Worm (Caenorhabditis elegans): ENCODE data around the gene Y66D12A.1.

Gene Y66D12A.1

DNA sequence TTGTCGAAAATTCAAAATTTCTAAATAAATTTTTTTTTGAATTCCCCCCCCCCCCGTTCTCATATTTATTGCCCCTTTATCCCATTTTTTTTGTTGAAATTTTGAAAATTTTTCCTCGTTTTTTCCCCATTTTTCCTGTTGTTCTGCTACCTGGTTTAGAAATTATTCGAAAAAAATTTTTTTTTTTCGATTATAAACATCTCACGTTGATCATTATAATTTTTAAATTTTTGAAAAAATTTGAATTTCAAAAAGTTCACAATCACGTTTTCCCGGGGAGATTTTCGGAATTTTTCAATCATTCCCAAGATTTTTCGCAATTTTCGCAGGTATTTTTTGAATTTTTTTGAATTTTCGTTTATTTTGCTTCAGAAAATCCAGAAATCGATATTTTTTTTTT lies 19.1 kb upstream of the Y66D12A.1 start, which contains the start of gene Y66D12A.3:
Gene Y66D12A.3, plus strand, starts transcription at position 301 of the 400 bp plus-strand sequence.
- TF ChIP-seq nhr-76 (tag; optimal IDR thresholded peaks at IDR 0.05) (no peak), pha-4 (tag; optimal IDR thresholded peaks at IDR 0.05) (no peak), mdl-1 (tag; optimal IDR thresholded peaks at IDR 0.05) (no peak), ceh-9 (tag; optimal IDR thresholded peaks at IDR 0.05) (no peak), snpc-4 (tag; optimal IDR thresholded peaks at IDR 0.05) (no peak), nhr-11 (tag; optimal IDR thresholded peaks at IDR 0.05) (no peak), nhr-237 (tag; optimal IDR thresholded peaks at IDR 0.05) (no peak), ztf-11 (tag; optimal IDR thresholded peaks at IDR 0.05) (no peak), zag-1 (tag; optimal IDR thresholded peaks at IDR 0.05) (no peak), egl-27 (tag; optimal IDR thresholded peaks at IDR 0.05) (no peak), nhr-25 (tag; optimal IDR thresholded peaks at IDR 0.05) (no peak), tbx-2 (tag; optimal IDR thresholded peaks at IDR 0.05) (no peak), unc-39 (tag; optimal IDR thresholded peaks at IDR 0.05) (no peak), nhr-67 (tag; optimal IDR thresholded peaks at IDR 0.05) (no peak), lin-39 (tag; optimal IDR thresholded peaks at IDR 0.05) (no peak), aly-2 (tag; optimal IDR thresholded peaks at IDR 0.05) (no peak), ama-1 (optimal IDR thresholded peaks at IDR 0.05) (no peak), nfya-1 (tag; optimal IDR thresholded peaks at IDR 0.05; ENCODE audit: insufficient read depth) (no peak)

- no peak for TF ChIP-seq skn-1 (tag; optimal IDR thresholded peaks at IDR 0.05)
- peak; percentile 65 for TF ChIP-seq nfya-1 (tag; optimal IDR thresholded peaks at IDR 0.05; ENCODE audit: insufficient read depth)
These were observed 18.7 kb upstream of the Y66D12A.1 start for ce11 chrIII:11589311-11589710.

DNA sequence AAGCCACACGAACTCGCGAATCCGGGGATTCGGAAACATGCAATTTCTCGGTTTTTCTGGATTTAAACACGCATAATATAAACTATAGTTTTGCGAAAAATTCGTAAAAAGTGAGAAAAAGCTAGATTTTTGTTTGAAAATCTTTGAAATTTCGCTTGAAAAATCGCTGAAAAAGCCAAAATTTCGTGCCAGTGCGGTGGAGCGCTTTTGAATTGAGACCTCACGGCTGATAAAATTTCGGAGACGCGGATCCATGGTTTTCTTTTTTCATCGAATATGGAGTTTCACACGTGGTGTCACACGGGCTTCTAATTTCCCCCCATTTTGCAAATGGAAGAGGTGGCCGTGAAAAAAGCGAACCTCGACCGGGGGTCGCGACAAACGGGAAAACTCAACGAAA lies 17.7 kb upstream of the Y66D12A.1 start:
- TF ChIP-seq nhr-77 (tag; optimal IDR thresholded peaks at IDR 0.05) (no peak), unc-39 (tag; optimal IDR thresholded peaks at IDR 0.05) (no peak), nhr-67 (tag; optimal IDR thresholded peaks at IDR 0.05) (no peak), tbx-2 (tag; optimal IDR thresholded peaks at IDR 0.05) (no peak), nhr-23 (tag; optimal IDR thresholded peaks at IDR 0.05) (no peak), mdl-1 (tag; optimal IDR thresholded peaks at IDR 0.05) (no peak), nhr-25 (tag; optimal IDR thresholded peaks at IDR 0.05) (no peak), nhr-76 (tag; optimal IDR thresholded peaks at IDR 0.05) (no peak), egl-27 (tag; optimal IDR thresholded peaks at IDR 0.05) (no peak), nfya-1 (tag; optimal IDR thresholded peaks at IDR 0.05; ENCODE audit: insufficient read depth) (no peak), ztf-4 (tag; optimal IDR thresholded peaks at IDR 0.05) (no peak), ceh-16 (tag; optimal IDR thresholded peaks at IDR 0.05) (no peak), ama-1 (optimal IDR thresholded peaks at IDR 0.05) (no peak), lsy-12 (tag; optimal IDR thresholded peaks at IDR 0.05) (no peak), R02D3.7 (tag; optimal IDR thresholded peaks at IDR 0.05) (no peak), daf-12 (tag; optimal IDR thresholded peaks at IDR 0.05) (no peak)

ce11 chrIII:11592096-11592495 lies 15.9 kb upstream of the Y66D12A.1 start:
- no peak for TF ChIP-seq nhr-12 (tag; optimal IDR thresholded peaks at IDR 0.05)
- peak; percentile 83 for TF ChIP-seq ceh-28 (tag; optimal IDR thresholded peaks at IDR 0.05)
- TF ChIP-seq ztf-4 (tag; optimal IDR thresholded peaks at IDR 0.05) = no peak

- TF ChIP-seq ceh-9 (tag; optimal IDR thresholded peaks at IDR 0.05) (no peak), fkh-10 (GFP tag; optimal IDR thresholded peaks at IDR 0.05) (no peak), unc-39 (tag; optimal IDR thresholded peaks at IDR 0.05) (no peak), sea-2 (GFP tag; optimal IDR thresholded peaks at IDR 0.05) (no peak), lin-39 (tag; optimal IDR thresholded peaks at IDR 0.05) (no peak), tbx-2 (tag; optimal IDR thresholded peaks at IDR 0.05) (no peak), R02D3.7 (tag; optimal IDR thresholded peaks at IDR 0.05) (no peak), hmg-11 (tag; optimal IDR thresholded peaks at IDR 0.05) (no peak), nhr-76 (tag; optimal IDR thresholded peaks at IDR 0.05) (no peak), nhr-25 (tag; optimal IDR thresholded peaks at IDR 0.05) (no peak), mml-1 (tag; optimal IDR thresholded peaks at IDR 0.05) (no peak), eor-1 (tag; optimal IDR thresholded peaks at IDR 0.05) (no peak), ceh-16 (tag; optimal IDR thresholded peaks at IDR 0.05) (no peak), nhr-67 (tag; optimal IDR thresholded peaks at IDR 0.05) (no peak), nhr-28 (tag; optimal IDR thresholded peaks at IDR 0.05) (no peak)
These were observed 1.6 kb downstream of the Y66D12A.1 start, which contains the start of gene Y66D12A.30 for ce11 chrIII:11609568-11609967. Gene Y66D12A.30, plus strand, starts transcription at chrIII:11609868.
